Fruit fly (Drosophila melanogaster): ENCODE data around the gene HGTX.

DNA sequence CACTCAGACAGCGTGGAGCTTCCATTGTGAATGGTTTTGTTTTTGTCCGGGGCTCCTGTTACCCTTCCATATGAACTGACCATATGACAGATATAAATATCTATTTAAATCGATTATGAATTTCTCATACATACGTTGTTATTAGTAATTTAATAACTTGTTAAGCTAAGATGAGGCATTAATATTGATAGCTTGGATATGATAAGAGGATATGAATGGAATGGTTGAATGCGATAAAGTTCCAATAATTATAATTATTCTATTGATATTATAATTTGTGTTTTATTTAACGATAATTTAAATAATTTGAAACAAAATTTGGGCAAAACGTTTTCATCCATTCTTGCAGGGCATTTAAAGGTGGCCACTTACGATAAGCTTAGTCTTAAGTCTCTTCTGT is 11.1 kb upstream of the HGTX start:
- TF ChIP-seq gl (tag; optimal IDR thresholded peaks at IDR 0.05) (no peak), Ets98B (GFP tag; IDR thresholded peaks at IDR 0.05) (no peak), D1 (tag; optimal IDR thresholded peaks at IDR 0.05) (peak; percentile 22), Pif1A (GFP tag; optimal IDR thresholded peaks at IDR 0.05) (peak; percentile 18), Snoo (tag; optimal IDR thresholded peaks at IDR 0.05) (peak; percentile 35), CG9948 (tag; optimal IDR thresholded peaks at IDR 0.05) (peak; percentile 77), CG10348 (GFP tag; IDR thresholded peaks at IDR 0.05) (no peak), fd96Ca (GFP tag; IDR thresholded peaks at IDR 0.05) (no peak), CG4496 (GFP tag; IDR thresholded peaks at IDR 0.05) (0 out of 3 replicates have a peak, but pooled peaks have one; percentile 4), CG15710 (tag; optimal IDR thresholded peaks at IDR 0.05) (peak; percentile 76), EcR (GFP tag; optimal IDR thresholded peaks at IDR 0.05) (no peak), CG32121 (GFP tag; IDR thresholded peaks at IDR 0.05) (no peak), CG13204 (GFP tag; optimal IDR thresholded peaks at IDR 0.05) (no peak)
